Worm (Caenorhabditis elegans) whole organism, mixed stage, embryonic: Measurements from ENCODE around the gene col-84.

Experiments used
- bed-3 ChIP-seq: fragments of 200-800 bp; sonication (Bioruptor generic); optimal IDR thresholded peaks from 3 replicates; lab custom pipeline; 2018; ENCODE audit warnings: mild to moderate bottlenecking, missing genetic modification characterization, moderate library complexity, missing compliant biosample characterization
- blmp-1 ChIP-seq: fragments of 150-350 bp; optimal IDR thresholded peaks from 2 replicates; lab custom pipeline; 2014; ENCODE audit warnings: missing biosample characterization, missing genetic modification characterization
- cnd-1 ChIP-seq: fragments of 200-800 bp; sonication (Bioruptor generic); optimal IDR thresholded peaks from 2 replicates; lab custom pipeline; 2018; ENCODE audit warnings: mild to moderate bottlenecking, missing genetic modification characterization, missing compliant biosample characterization
- drap-1 ChIP-seq: fragments of 200-800 bp; sonication (Bioruptor generic); optimal IDR thresholded peaks from 3 replicates; lab custom pipeline; 2018; ENCODE audit warnings: mild to moderate bottlenecking, missing genetic modification characterization, missing compliant biosample characterization
- lin-13 ChIP-seq: fragments of 150-350 bp; optimal IDR thresholded peaks from 2 replicates; lab custom pipeline; 2014; ENCODE audit warnings: missing biosample characterization, missing genetic modification characterization
- lsy-2 ChIP-seq: fragments of 150-350 bp; optimal IDR thresholded peaks from 2 replicates; lab custom pipeline; 2014; ENCODE audit warnings: missing biosample characterization, missing genetic modification characterization
- mab-5 ChIP-seq: fragments of 150-350 bp; optimal IDR thresholded peaks from 2 replicates; lab custom pipeline; 2014; ENCODE audit warnings: missing biosample characterization, missing genetic modification characterization
- nhr-12 ChIP-seq: fragments of 150-350 bp; optimal IDR thresholded peaks from 2 replicates; lab custom pipeline; 2014; ENCODE audit warnings: missing biosample characterization, missing genetic modification characterization
- nhr-76 ChIP-seq: sonication (generic microtip); optimal IDR thresholded peaks from 2 replicates; lab custom pipeline; 2017; ENCODE audit warnings: missing biosample characterization, missing genetic modification characterization
- pha-4 ChIP-seq: fragments of 150-350 bp; optimal IDR thresholded peaks from 2 replicates; lab custom pipeline; 2018; ENCODE audit warnings: missing biosample characterization, missing genetic modification reagents, missing genetic modification characterization
- snpc-4 ChIP-seq: fragments of 150-350 bp; optimal IDR thresholded peaks from 2 replicates; lab custom pipeline; 2014; ENCODE audit warnings: missing biosample characterization, missing genetic modification characterization

- TF ChIP-seq nhr-76 (tag; lab: Kevin White, UChicago) (no peak), pha-4 (tag; lab: Kevin White, UChicago) (no peak), mab-5 (tag; lab: Kevin White, UChicago) (no peak), cnd-1 (tag; lab: Kevin White, UChicago) (no peak), lin-13 (tag; lab: Kevin White, UChicago) (no peak), nhr-12 (tag; lab: Kevin White, UChicago) (no peak), bed-3 (GFP tag; lab: Kevin White, UChicago) (no peak), lsy-2 (tag; lab: Kevin White, UChicago) (no peak), snpc-4 (tag; lab: Kevin White, UChicago) (no peak), drap-1 (no peak), blmp-1 (no peak)
These were observed 48.6 kb downstream of the col-84 start for ce11 chrII:11916945-11917344.
